Fruit fly (Drosophila melanogaster): ENCODE data around the gene Ir94b.

Ir94b gene

dm6 chr3R:22123347-22123746 is 6.3 kb upstream of the Ir94b start (continued):
- no peak for TF ChIP-seq Hsf (GFP tag; optimal IDR thresholded peaks at IDR 0.05)
- no peak for TF ChIP-seq ATbp (GFP tag; optimal IDR thresholded peaks at IDR 0.05)
- TF ChIP-seq CG2129 (GFP tag; IDR thresholded peaks at IDR 0.05; ENCODE audit: partially characterized antibody), result no peak
- no peak for TF ChIP-seq CG7963 (GFP tag; IDR thresholded peaks at IDR 0.05; ENCODE audit: partially characterized antibody)
- TF ChIP-seq CG31441 (GFP tag; IDR thresholded peaks at IDR 0.05), result peak; percentile 52
- no peak for TF ChIP-seq Lim3 (GFP tag; IDR thresholded peaks at IDR 0.05)
- no peak for TF ChIP-seq nerfin-1 (tag; optimal IDR thresholded peaks at IDR 0.05)
- no peak for TF ChIP-seq CG14860 (GFP tag; IDR thresholded peaks at IDR 0.05; ENCODE audit: partially characterized antibody)
- no peak for TF ChIP-seq corto (GFP tag; optimal IDR thresholded peaks at IDR 0.05)
- TF ChIP-seq Trl (optimal IDR thresholded peaks at IDR 0.05), result no peak
- no peak for TF ChIP-seq Trl (GFP tag; optimal IDR thresholded peaks at IDR 0.05)
- no peak for TF ChIP-seq CG1602 (GFP tag; optimal IDR thresholded peaks at IDR 0.05)
- TF ChIP-seq Stat92E (GFP tag; optimal IDR thresholded peaks at IDR 0.05), result no peak
- TF ChIP-seq Usf (GFP tag; optimal IDR thresholded peaks at IDR 0.05), result no peak
- TF ChIP-seq CG4707 (GFP tag; optimal IDR thresholded peaks at IDR 0.05), result no peak
- no peak for TF ChIP-seq CG18619 (GFP tag; optimal IDR thresholded peaks at IDR 0.05)
- TF ChIP-seq CG14667 (GFP tag; IDR thresholded peaks at IDR 0.05), result no peak
- no peak for TF ChIP-seq NfI (GFP tag; optimal IDR thresholded peaks at IDR 0.05)
- no peak for TF ChIP-seq fru (optimal IDR thresholded peaks at IDR 0.05)
- no peak for TF ChIP-seq vvl (GFP tag; IDR thresholded peaks at IDR 0.05)
- TF ChIP-seq CG7839 (tag; optimal IDR thresholded peaks at IDR 0.05), result peak; percentile 40
- no peak for TF ChIP-seq luna (GFP tag; optimal IDR thresholded peaks at IDR 0.05)
- no peak for TF ChIP-seq MTF-1 (GFP tag; optimal IDR thresholded peaks at IDR 0.05; ENCODE audit: borderline replicate concordance)
- TF ChIP-seq lab (GFP tag; optimal IDR thresholded peaks at IDR 0.05), result no peak
- no peak for TF ChIP-seq CG1647 (GFP tag; optimal IDR thresholded peaks at IDR 0.05)
- no peak for TF ChIP-seq jing (GFP tag; optimal IDR thresholded peaks at IDR 0.05)
- no peak for TF ChIP-seq wek (GFP tag; optimal IDR thresholded peaks at IDR 0.05)
- TF ChIP-seq stc (GFP tag; IDR thresholded peaks at IDR 0.05), result no peak
- TF ChIP-seq MESR4 (GFP tag; optimal IDR thresholded peaks at IDR 0.05), result no peak
- no peak for TF ChIP-seq eyg (GFP tag; optimal IDR thresholded peaks at IDR 0.05)
- no peak for TF ChIP-seq bowl (GFP tag; IDR thresholded peaks at IDR 0.05)
- no peak for TF ChIP-seq CG6791 (GFP tag; IDR thresholded peaks at IDR 0.05; ENCODE audit: partially characterized antibody)
- TF ChIP-seq Dek (tag; optimal IDR thresholded peaks at IDR 0.05), result no peak
- TF ChIP-seq ken (GFP tag; IDR thresholded peaks at IDR 0.05), result no peak
- no peak; the same call in 1 of the 2 replicates for TF ChIP-seq sisA (GFP tag; IDR thresholded peaks at IDR 0.05)
- no peak for TF ChIP-seq Pdp1 (GFP tag; optimal IDR thresholded peaks at IDR 0.05)
- no peak for TF ChIP-seq eve (GFP tag; optimal IDR thresholded peaks at IDR 0.05)
- no peak for TF ChIP-seq CG14441 (GFP tag; IDR thresholded peaks at IDR 0.05)
- TF ChIP-seq CG8765 (GFP tag; IDR thresholded peaks at IDR 0.05), result no peak
- TF ChIP-seq CG11560 (tag; IDR thresholded peaks at IDR 0.05), result no peak
- no peak for TF ChIP-seq ci (GFP tag; IDR thresholded peaks at IDR 0.05)
- no peak for TF ChIP-seq dati (GFP tag; IDR thresholded peaks at IDR 0.05)
- TF ChIP-seq CG10274 (GFP tag; optimal IDR thresholded peaks at IDR 0.05), result no peak
- TF ChIP-seq D (optimal IDR thresholded peaks at IDR 0.05), result no peak
- no peak for TF ChIP-seq D (GFP tag; optimal IDR thresholded peaks at IDR 0.05)
- no peak for TF ChIP-seq H2.0 (GFP tag; IDR thresholded peaks at IDR 0.05)
- TF ChIP-seq sd (tag; optimal IDR thresholded peaks at IDR 0.05), result no peak
- TF ChIP-seq CG8089 (GFP tag; optimal IDR thresholded peaks at IDR 0.05), result no peak
- TF ChIP-seq CG7357 (GFP tag; IDR thresholded peaks at IDR 0.05), result no peak
- TF ChIP-seq Gsc (GFP tag; IDR thresholded peaks at IDR 0.05), result no peak
- no peak for TF ChIP-seq insv (GFP tag; optimal IDR thresholded peaks at IDR 0.05)
- TF ChIP-seq vnd (GFP tag; IDR thresholded peaks at IDR 0.05; ENCODE audit: partially characterized antibody), result no peak

All from whole organism, embryonic.